Worm (Caenorhabditis elegans) whole organism, L2 larva: ENCODE data around the gene pitr-1.

Source experiments
- C34F6.9 ChIP-seq: fragments of 150-350 bp; optimal IDR thresholded peaks from 2 replicates; lab custom pipeline; 2014; ENCODE audit warnings: missing biosample characterization, missing genetic modification characterization
- F13H6.1 ChIP-seq: sonication (generic microtip); optimal IDR thresholded peaks from 2 replicates; lab custom pipeline; 2016; ENCODE audit warnings: missing genetic modification characterization, missing compliant biosample characterization
- R02D3.7 ChIP-seq: fragments of 150-350 bp; optimal IDR thresholded peaks from 2 replicates; lab custom pipeline; 2014; ENCODE audit warnings: missing biosample characterization, missing genetic modification characterization
- Y55F3AM.14 ChIP-seq: fragments of 200-800 bp; sonication (Bioruptor generic); optimal IDR thresholded peaks from 2 replicates; lab custom pipeline; 2018; ENCODE audit warnings: mild to moderate bottlenecking, missing genetic modification characterization, missing compliant biosample characterization
- alr-1 ChIP-seq: fragments of 150-350 bp; optimal IDR thresholded peaks from 2 replicates; lab custom pipeline; 2014; ENCODE audit warnings: missing biosample characterization, missing genetic modification characterization
- aly-2 ChIP-seq: fragments of 150-350 bp; optimal IDR thresholded peaks from 2 replicates; lab custom pipeline; 2014; ENCODE audit warnings: missing biosample characterization, missing genetic modification characterization
- ama-1 ChIP-seq: fragments of 150-350 bp; optimal IDR thresholded peaks from 2 replicates; lab custom pipeline; 2018; ENCODE audit warnings: inconsistent platforms
- ceh-16 ChIP-seq: fragments of 150-350 bp; optimal IDR thresholded peaks from 2 replicates; lab custom pipeline; 2014; ENCODE audit warnings: missing biosample characterization, missing genetic modification characterization
- ceh-82 ChIP-seq: fragments of 150-350 bp; optimal IDR thresholded peaks from 2 replicates; lab custom pipeline; 2014; ENCODE audit warnings: missing biosample characterization, missing genetic modification characterization
- crh-2 ChIP-seq: sonication (generic microtip); optimal IDR thresholded peaks from 2 replicates; lab custom pipeline; 2017; ENCODE audit warnings: missing biosample characterization, missing genetic modification characterization
- dmd-4 ChIP-seq: sonication (generic microtip); optimal IDR thresholded peaks from 2 replicates; lab custom pipeline; 2017; ENCODE audit warnings: missing biosample characterization, missing genetic modification characterization
- egl-27 ChIP-seq: sonication (generic microtip); optimal IDR thresholded peaks from 3 replicates; lab custom pipeline; 2017; ENCODE audit warnings: missing biosample characterization, missing genetic modification reagents, missing genetic modification characterization
- elt-3 ChIP-seq: sonication (generic microtip); optimal IDR thresholded peaks from 2 replicates; lab custom pipeline; 2017; ENCODE audit warnings: missing biosample characterization, missing genetic modification characterization
- fos-1 ChIP-seq: fragments of 150-350 bp; optimal IDR thresholded peaks from 2 replicates; lab custom pipeline; 2014; ENCODE audit warnings: missing biosample characterization, missing genetic modification characterization
- gmeb-1 ChIP-seq: fragments of 150-350 bp; optimal IDR thresholded peaks from 2 replicates; lab custom pipeline; 2014; ENCODE audit warnings: missing biosample characterization, missing genetic modification characterization
- lin-13 ChIP-seq: fragments of 150-350 bp; optimal IDR thresholded peaks from 2 replicates; lab custom pipeline; 2014; ENCODE audit warnings: missing biosample characterization, missing genetic modification reagents, missing genetic modification characterization
- lin-39 ChIP-seq: fragments of 150-350 bp; optimal IDR thresholded peaks from 2 replicates; lab custom pipeline; 2014; ENCODE audit warnings: missing biosample characterization, missing genetic modification reagents, missing genetic modification characterization
- lsy-2 ChIP-seq, 2 experiments: fragments of 150-350 bp in 1 of 2; sonication (generic microtip) in 1 of 2; optimal IDR thresholded peaks; 2 replicates each; lab custom pipeline; 2014 to 2017; ENCODE audit warnings: missing biosample characterization in 2 of 2, missing genetic modification characterization in 2 of 2
- mab-5 ChIP-seq: fragments of 150-350 bp; optimal IDR thresholded peaks from 2 replicates; lab custom pipeline; 2014; ENCODE audit warnings: missing biosample characterization, missing genetic modification characterization
- mbf-1 ChIP-seq: sonication (generic microtip); optimal IDR thresholded peaks from 2 replicates; lab custom pipeline; 2017; ENCODE audit warnings: missing biosample characterization, missing genetic modification characterization
- mdl-1 ChIP-seq, 2 experiments: fragments of 150-350 bp in 1 of 2; sonication (generic microtip) in 1 of 2; optimal IDR thresholded peaks; 2 replicates each; lab custom pipeline; 2017; ENCODE audit warnings: missing biosample characterization in 2 of 2, missing genetic modification characterization in 2 of 2
- nhr-10 ChIP-seq: sonication (generic microtip); optimal IDR thresholded peaks from 2 replicates; lab custom pipeline; 2017; ENCODE audit warnings: missing biosample characterization, missing genetic modification characterization
- nhr-12 ChIP-seq: fragments of 150-350 bp; optimal IDR thresholded peaks from 2 replicates; lab custom pipeline; 2014; ENCODE audit warnings: missing biosample characterization, missing genetic modification characterization
- nhr-129 ChIP-seq: fragments of 150-350 bp; optimal IDR thresholded peaks from 2 replicates; lab custom pipeline; 2014; ENCODE audit warnings: missing biosample characterization, missing genetic modification characterization
- nhr-21 ChIP-seq: fragments of 150-350 bp; optimal IDR thresholded peaks from 2 replicates; lab custom pipeline; 2014; ENCODE audit warnings: missing biosample characterization, missing genetic modification characterization
- nhr-23 ChIP-seq: fragments of 150-350 bp; optimal IDR thresholded peaks from 2 replicates; lab custom pipeline; 2014; ENCODE audit warnings: missing biosample characterization, missing genetic modification reagents, missing genetic modification characterization
- nhr-237 ChIP-seq: fragments of 150-350 bp; optimal IDR thresholded peaks from 2 replicates; lab custom pipeline; 2014; ENCODE audit warnings: missing biosample characterization, missing genetic modification characterization
- nhr-77 ChIP-seq: fragments of 150-350 bp; optimal IDR thresholded peaks from 2 replicates; lab custom pipeline; 2014; ENCODE audit warnings: missing biosample characterization, missing genetic modification characterization
- peb-1 ChIP-seq: fragments of 150-350 bp; optimal IDR thresholded peaks from 2 replicates; lab custom pipeline; 2014; ENCODE audit warnings: missing biosample characterization, missing genetic modification characterization
- sem-4 ChIP-seq: fragments of 150-350 bp; optimal IDR thresholded peaks from 2 replicates; lab custom pipeline; 2014; ENCODE audit warnings: missing biosample characterization, missing genetic modification reagents, missing genetic modification characterization
- skn-1 ChIP-seq: sonication (generic microtip); optimal IDR thresholded peaks from 2 replicates; lab custom pipeline; 2017; ENCODE audit warnings: missing biosample characterization, missing genetic modification characterization
- sma-9 ChIP-seq, 2 experiments: fragments of 150-350 bp in 1 of 2; sonication (generic microtip) in 1 of 2; optimal IDR thresholded peaks; 2 replicates each; lab custom pipeline; 2014 to 2016; ENCODE audit warnings: missing genetic modification characterization in 2 of 2, mild to moderate bottlenecking in 1 of 2, missing biosample characterization in 1 of 2, missing compliant biosample characterization in 1 of 2, missing genetic modification reagents in 1 of 2, moderate library complexity in 1 of 2
- snpc-4 ChIP-seq: fragments of 150-350 bp; optimal IDR thresholded peaks from 2 replicates; lab custom pipeline; 2014; ENCODE audit warnings: missing biosample characterization, missing genetic modification characterization
- unc-39 ChIP-seq: fragments of 150-350 bp; optimal IDR thresholded peaks from 2 replicates; lab custom pipeline; 2014; ENCODE audit warnings: missing biosample characterization, missing genetic modification characterization
- unc-55 ChIP-seq: fragments of 150-350 bp; sonication (generic microtip); optimal IDR thresholded peaks from 3 replicates; lab custom pipeline; 2014; ENCODE audit warnings: missing biosample characterization, missing genetic modification reagents, missing genetic modification characterization
- unc-62 ChIP-seq: fragments of 150-350 bp; optimal IDR thresholded peaks from 2 replicates; lab custom pipeline; 2014; ENCODE audit warnings: missing biosample characterization, missing genetic modification reagents, missing genetic modification characterization
- ztf-1 ChIP-seq: fragments of 200-800 bp; sonication (Bioruptor generic); conservative IDR thresholded peaks from 2 replicates; pipeline ENCODE4 v1.3.6; 2022; ENCODE audit warnings: missing genetic modification characterization, missing compliant biosample characterization
- ztf-11 ChIP-seq: sonication (generic microtip); optimal IDR thresholded peaks from 2 replicates; lab custom pipeline; 2017; ENCODE audit warnings: missing biosample characterization, missing genetic modification characterization
- ztf-4 ChIP-seq: fragments of 150-350 bp; optimal IDR thresholded peaks from 2 replicates; lab custom pipeline; 2014; ENCODE audit warnings: missing biosample characterization, missing genetic modification characterization

pitr-1 gene

ce11 chrIV:7414163-7414562, 20.3 kb downstream of the pitr-1 start:
- peak; percentile 48 for TF ChIP-seq unc-55
- no peak for TF ChIP-seq nhr-129

ce11 chrIV:7418818-7419217, 24.9 kb downstream of the pitr-1 start, which contains the start of gene B0496.6:
TSS of gene B0496.6 (plus strand) at chrIV:7419118.
- TF ChIP-seq ztf-1: no peak
- TF ChIP-seq nhr-10 (tag; lab: Kevin White, UChicago): no peak
- no peak for TF ChIP-seq ztf-11
- no peak for TF ChIP-seq skn-1

ce11 chrIV:7420913-7421312, 27.0 kb downstream of the pitr-1 start, which contains the start of gene srtx-1:
TSS of gene srtx-1 (plus strand) at chrIV:7421213.
- TF ChIP-seq snpc-4 (tag; lab: Kevin White, UChicago): no peak
- no peak for TF ChIP-seq nhr-23 (tag; lab: Kevin White, UChicago)
- no peak for TF ChIP-seq sma-9 (GFP tag; optimal IDR thresholded peaks at IDR 0.05; lab: Kevin White, UChicago)
- no peak for TF ChIP-seq sma-9 (tag; optimal IDR thresholded peaks at IDR 0.05; lab: Kevin White, UChicago)
- no peak for TF ChIP-seq nhr-77
- no peak for TF ChIP-seq ceh-82
- no peak for TF ChIP-seq crh-2 (tag; lab: Kevin White, UChicago)
- no peak for TF ChIP-seq elt-3 (tag; lab: Kevin White, UChicago)
- TF ChIP-seq sem-4 (tag; lab: Kevin White, UChicago): no peak
- no peak for TF ChIP-seq alr-1 (tag; lab: Kevin White, UChicago)
- TF ChIP-seq ceh-16 (tag; lab: Kevin White, UChicago): no peak
- no peak for TF ChIP-seq unc-55
- TF ChIP-seq unc-62 (GFP tag; lab: Kevin White, UChicago): no peak
- no peak for TF ChIP-seq nhr-21 (tag; lab: Kevin White, UChicago)

ce11 chrIV:7424198-7424597, 30.3 kb downstream of the pitr-1 start, which contains the start of gene unc-82:
TSS of gene unc-82 (plus strand) at chrIV:7424498.
- TF ChIP-seq nhr-237: no peak
- no peak for TF ChIP-seq nhr-77
- no peak for TF ChIP-seq sma-9 (GFP tag; optimal IDR thresholded peaks at IDR 0.05; lab: Kevin White, UChicago)
- TF ChIP-seq sma-9 (tag; optimal IDR thresholded peaks at IDR 0.05; lab: Kevin White, UChicago): no peak
- no peak for TF ChIP-seq egl-27 (tag; lab: Kevin White, UChicago)
- TF ChIP-seq mab-5: no peak
- TF ChIP-seq R02D3.7 (tag; lab: Kevin White, UChicago): no peak
- TF ChIP-seq crh-2 (tag; lab: Kevin White, UChicago): no peak
- no peak for TF ChIP-seq mdl-1 (tag; optimal IDR thresholded peaks at IDR 0.05; lab: Kevin White, UChicago)
- TF ChIP-seq unc-39 (tag; lab: Kevin White, UChicago): no peak
- no peak for TF ChIP-seq nhr-10 (tag; lab: Kevin White, UChicago)
- no peak for TF ChIP-seq aly-2 (tag; lab: Kevin White, UChicago)
- TF ChIP-seq C34F6.9: no peak
- TF ChIP-seq ztf-1: no peak
- TF ChIP-seq ama-1 (lab: Kevin White, UChicago): no peak
- TF ChIP-seq gmeb-1 (tag; lab: Kevin White, UChicago): no peak
- no peak for TF ChIP-seq mbf-1 (tag; lab: Kevin White, UChicago)

ce11 chrIV:7426055-7426454, 32.2 kb downstream of the pitr-1 start:
- TF ChIP-seq elt-3 (tag; lab: Kevin White, UChicago) (no peak), nhr-21 (tag; lab: Kevin White, UChicago) (no peak), nhr-129 (peak; percentile 27), C34F6.9 (peak; percentile 7), Y55F3AM.14 (GFP tag; lab: Kevin White, UChicago) (no peak), unc-62 (GFP tag; lab: Kevin White, UChicago) (no peak), F13H6.1 (peak; percentile 66), lin-13 (no peak)

ce11 chrIV:7428347-7428746, 34.5 kb downstream of the pitr-1 start:
- no peak for TF ChIP-seq peb-1
- TF ChIP-seq lin-39 (tag; lab: Kevin White, UChicago): no peak
- peak; percentile 19 for TF ChIP-seq nhr-129
- no peak for TF ChIP-seq ztf-4 (tag; lab: Kevin White, UChicago)
- no peak for TF ChIP-seq Y55F3AM.14 (GFP tag; lab: Kevin White, UChicago)
- no peak for TF ChIP-seq unc-62 (GFP tag; lab: Kevin White, UChicago)
- no peak for TF ChIP-seq dmd-4
- TF ChIP-seq lsy-2 (tag; optimal IDR thresholded peaks at IDR 0.05; lab: Kevin White, UChicago): peak in 1 of 2 experiments; percentile 8
- TF ChIP-seq fos-1 (tag; lab: Kevin White, UChicago): no peak
- TF ChIP-seq sem-4 (tag; lab: Kevin White, UChicago): no peak
- no peak for TF ChIP-seq lin-13
- TF ChIP-seq nhr-10 (tag; lab: Kevin White, UChicago): no peak
- no peak for TF ChIP-seq alr-1 (tag; lab: Kevin White, UChicago)
- no peak for TF ChIP-seq nhr-12 (tag; lab: Kevin White, UChicago)
